Fruit fly (Drosophila melanogaster) whole organism, embryonic: ENCODE measurements around the gene Ctr9.

ENCODE experiments used
- CG10321 ChIP-seq: fragments of 200-800 bp; sonication (Bioruptor generic); IDR thresholded peaks from 2 replicates; pipeline ENCODE4 v1.3.6; 2022; ENCODE audit warnings: missing biosample characterization, missing genetic modification characterization
- CG10543 ChIP-seq: fragments of 200-800 bp; sonication (Bioruptor generic); optimal IDR thresholded peaks from 3 replicates; lab custom pipeline; 2017; ENCODE audit warnings: missing biosample characterization, mild to moderate bottlenecking, missing genetic modification characterization, moderate library complexity
- CG11695 ChIP-seq: fragments of 200-800 bp; sonication (Bioruptor generic); IDR thresholded peaks from 3 replicates; pipeline ENCODE4 v1.3.6; 2022; ENCODE audit warnings: missing biosample characterization, missing genetic modification characterization
- CG12155 ChIP-seq: fragments of 200-800 bp; sonication (Bioruptor generic); optimal IDR thresholded peaks from 3 replicates; lab custom pipeline; 2016; ENCODE audit warnings: missing biosample characterization, missing genetic modification characterization
- CG18599 ChIP-seq: fragments of 200-800 bp; sonication (Bioruptor generic); optimal IDR thresholded peaks from 3 replicates; lab custom pipeline; 2017; ENCODE audit warnings: missing biosample characterization, missing genetic modification characterization, mild to moderate bottlenecking, moderate library complexity, missing genetic modification reagents
- CG2120 ChIP-seq: fragments of 200-800 bp; sonication (Bioruptor generic); optimal IDR thresholded peaks from 3 replicates; lab custom pipeline; 2016; ENCODE audit warnings: missing biosample characterization, missing genetic modification characterization
- CG2129 ChIP-seq: fragments of 200-800 bp; sonication (Bioruptor generic); IDR thresholded peaks from 2 replicates; pipeline ENCODE4 v1.3.6; 2022; ENCODE audit warnings: missing biosample characterization, missing genetic modification characterization; ENCODE audit not compliant: partially characterized antibody
- CG3995 ChIP-seq: fragments of 200-800 bp; sonication (Bioruptor generic); optimal IDR thresholded peaks from 3 replicates; lab custom pipeline; 2016; ENCODE audit warnings: missing biosample characterization, missing genetic modification characterization
- CG42726 ChIP-seq: fragments of 200-800 bp; sonication (Bioruptor generic); IDR thresholded peaks from 2 replicates; pipeline ENCODE4 v1.3.6; 2022; ENCODE audit warnings: missing biosample characterization, missing genetic modification characterization; ENCODE audit not compliant: partially characterized antibody
- CG4328 ChIP-seq: fragments of 200-800 bp; sonication (Bioruptor generic); optimal IDR thresholded peaks from 3 replicates; lab custom pipeline; 2017; ENCODE audit warnings: missing biosample characterization, missing genetic modification reagents, missing genetic modification characterization
- CG5245 ChIP-seq: fragments of 200-800 bp; sonication (Bioruptor generic); optimal IDR thresholded peaks from 3 replicates; lab custom pipeline; 2016; ENCODE audit warnings: missing biosample characterization, missing genetic modification characterization
- CG6175 ChIP-seq: fragments of 200-800 bp; sonication (Bioruptor generic); IDR thresholded peaks from 3 replicates; pipeline ENCODE4 v1.3.6; 2022; ENCODE audit warnings: missing biosample characterization, missing genetic modification characterization
- CG8478 ChIP-seq: fragments of >200 bp; optimal IDR thresholded peaks from 2 replicates; lab custom pipeline; 2018
- Chrac-16 ChIP-seq: fragments of 200-800 bp; sonication (Bioruptor generic); optimal IDR thresholded peaks from 3 replicates; lab custom pipeline; 2016; ENCODE audit warnings: missing biosample characterization, missing genetic modification characterization
- CrebB ChIP-seq: fragments of 200-800 bp; sonication (Bioruptor generic); optimal IDR thresholded peaks from 3 replicates; lab custom pipeline; 2018; ENCODE audit warnings: missing biosample characterization, mild to moderate bottlenecking, missing genetic modification characterization
- D ChIP-seq, 2 experiments: fragments of 200-800 bp in 1 of 2; fragments of >200 bp in 1 of 2; sonication (Bioruptor generic) in 1 of 2; optimal IDR thresholded peaks; 2 replicates in 1 of 2; 3 replicates in 1 of 2; lab custom pipeline; 2017; ENCODE audit warnings: mild to moderate bottlenecking in 1 of 2, missing biosample characterization in 1 of 2, missing genetic modification characterization in 1 of 2, missing genetic modification reagents in 1 of 2
- Dbx ChIP-seq: fragments of 200-800 bp; sonication (Bioruptor generic); IDR thresholded peaks from 3 replicates; pipeline ENCODE4 v1.3.6; 2022; ENCODE audit warnings: missing biosample characterization, missing genetic modification characterization
- Drgx ChIP-seq: fragments of 200-800 bp; sonication (Bioruptor generic); IDR thresholded peaks from 2 replicates; pipeline ENCODE4 v1.3.6; 2022; ENCODE audit warnings: missing biosample characterization, missing genetic modification characterization
- Hey ChIP-seq: fragments of 200-800 bp; sonication (Bioruptor generic); optimal IDR thresholded peaks from 3 replicates; lab custom pipeline; 2018; ENCODE audit warnings: missing biosample characterization, mild to moderate bottlenecking, missing genetic modification characterization
- Hsf ChIP-seq: fragments of 200-800 bp; sonication (Bioruptor generic); optimal IDR thresholded peaks from 3 replicates; lab custom pipeline; 2016; ENCODE audit warnings: missing biosample characterization, missing genetic modification characterization
- MBD-R2 ChIP-seq: fragments of 200-800 bp; sonication (Bioruptor generic); IDR thresholded peaks from 2 replicates; pipeline ENCODE4 v1.3.6; 2022; ENCODE audit warnings: missing biosample characterization, missing genetic modification characterization
- Max ChIP-seq: fragments of 200-800 bp; sonication (Bioruptor generic); optimal IDR thresholded peaks from 2 replicates; lab custom pipeline; 2016; ENCODE audit warnings: missing biosample characterization, mild to moderate bottlenecking, missing genetic modification characterization
- Med ChIP-seq: fragments of 200-800 bp; sonication (Bioruptor generic); peaks from one replicate; lab custom pipeline; 2016; ENCODE audit warnings: missing biosample characterization, missing genetic modification characterization, mild to moderate bottlenecking, inconsistent platforms, moderate library complexity
- Mrtf ChIP-seq: fragments of 200-800 bp; sonication (Bioruptor generic); IDR thresholded peaks from 3 replicates; pipeline ENCODE4 v1.3.6; 2022; ENCODE audit warnings: missing biosample characterization, missing genetic modification characterization
- Myb ChIP-seq: fragments of 200-800 bp; sonication (Bioruptor generic); optimal IDR thresholded peaks from 2 replicates; lab custom pipeline; 2016; ENCODE audit warnings: missing biosample characterization, missing genetic modification characterization
- NC2β ChIP-seq: fragments of 200-800 bp; sonication (Bioruptor generic); optimal IDR thresholded peaks from 2 replicates; lab custom pipeline; 2016; ENCODE audit warnings: missing biosample characterization, missing genetic modification characterization
- PHDP ChIP-seq: fragments of 200-800 bp; sonication (Bioruptor generic); optimal IDR thresholded peaks from 3 replicates; lab custom pipeline; 2018; ENCODE audit warnings: missing biosample characterization, mild to moderate bottlenecking, missing genetic modification characterization, moderate library complexity
- Side ChIP-seq: fragments of 200-800 bp; sonication (Bioruptor generic); optimal IDR thresholded peaks from 2 replicates; lab custom pipeline; 2016; ENCODE audit warnings: missing biosample characterization, missing genetic modification characterization
- Spps ChIP-seq: fragments of 200-800 bp; sonication (Bioruptor generic); optimal IDR thresholded peaks from 2 replicates; lab custom pipeline; 2018; ENCODE audit warnings: missing biosample characterization, mild to moderate bottlenecking, missing genetic modification characterization
- Tbp ChIP-seq: fragments of >200 bp; optimal IDR thresholded peaks from 2 replicates; lab custom pipeline; 2018; ENCODE audit warnings: missing biosample characterization, missing genetic modification characterization
- Xrp1 ChIP-seq: fragments of 200-800 bp; sonication (Bioruptor generic); IDR thresholded peaks from 2 replicates; pipeline ENCODE4 v1.3.6; 2022; ENCODE audit warnings: missing biosample characterization, missing genetic modification characterization
- bcd ChIP-seq: fragments of 200-800 bp; sonication (Bioruptor generic); optimal IDR thresholded peaks from 2 replicates; lab custom pipeline; 2017; ENCODE audit warnings: missing biosample characterization, mild to moderate bottlenecking, missing genetic modification characterization
- cg ChIP-seq: fragments of 200-800 bp; sonication (Bioruptor generic); optimal IDR thresholded peaks from 3 replicates; lab custom pipeline; 2019; ENCODE audit warnings: missing biosample characterization, mild to moderate bottlenecking, missing genetic modification characterization, moderate library complexity
- corto ChIP-seq: fragments of 200-800 bp; sonication (Bioruptor generic); optimal IDR thresholded peaks from 2 replicates; lab custom pipeline; 2016; ENCODE audit warnings: missing biosample characterization, mild to moderate bottlenecking, missing genetic modification characterization, moderate library complexity
- cwo ChIP-seq: fragments of 200-800 bp; sonication (Bioruptor generic); optimal IDR thresholded peaks from 3 replicates; lab custom pipeline; 2017; ENCODE audit warnings: missing biosample characterization, missing genetic modification characterization, mild to moderate bottlenecking, moderate library complexity, missing genetic modification reagents
- dmrt11E ChIP-seq: fragments of 200-800 bp; sonication (Bioruptor generic); optimal IDR thresholded peaks from 3 replicates; lab custom pipeline; 2018; ENCODE audit warnings: missing biosample characterization, mild to moderate bottlenecking, missing genetic modification characterization, moderate library complexity
- gfzf ChIP-seq: fragments of 200-800 bp; sonication (Bioruptor generic); optimal IDR thresholded peaks from 2 replicates; lab custom pipeline; 2016; ENCODE audit warnings: missing biosample characterization, mild to moderate bottlenecking, missing genetic modification characterization, moderate library complexity
- jing ChIP-seq: fragments of 200-800 bp; sonication (Bioruptor generic); optimal IDR thresholded peaks from 2 replicates; lab custom pipeline; 2018; ENCODE audit warnings: missing biosample characterization, mild to moderate bottlenecking, missing genetic modification characterization
- lab ChIP-seq: fragments of 200-800 bp; sonication (Bioruptor generic); optimal IDR thresholded peaks from 3 replicates; lab custom pipeline; 2017; ENCODE audit warnings: missing biosample characterization, missing genetic modification characterization, mild to moderate bottlenecking, moderate library complexity, missing genetic modification reagents
- mirr ChIP-seq: fragments of 200-800 bp; sonication (Bioruptor generic); optimal IDR thresholded peaks from 3 replicates; lab custom pipeline; 2018; ENCODE audit warnings: missing biosample characterization, mild to moderate bottlenecking, missing genetic modification characterization
- nmo ChIP-seq: fragments of 200-800 bp; sonication (Bioruptor generic); optimal IDR thresholded peaks from 2 replicates; lab custom pipeline; 2018; ENCODE audit warnings: missing biosample characterization, mild to moderate bottlenecking, missing genetic modification characterization, moderate library complexity
- pb ChIP-seq: fragments of 200-800 bp; sonication (Bioruptor generic); optimal IDR thresholded peaks from 3 replicates; lab custom pipeline; 2016; ENCODE audit warnings: missing biosample characterization, missing genetic modification characterization
- peb ChIP-seq: fragments of 200-800 bp; sonication (Bioruptor generic); IDR thresholded peaks from 2 replicates; pipeline ENCODE4 v1.3.6; 2022; ENCODE audit warnings: missing biosample characterization, missing genetic modification characterization
- pros ChIP-seq: fragments of 200-800 bp; sonication (Bioruptor generic); optimal IDR thresholded peaks from 3 replicates; lab custom pipeline; 2019; ENCODE audit warnings: missing biosample characterization, mild to moderate bottlenecking, missing genetic modification characterization, moderate library complexity
- sd ChIP-seq: fragments of 200-800 bp; sonication (Bioruptor generic); optimal IDR thresholded peaks from 3 replicates; lab custom pipeline; 2018; ENCODE audit warnings: missing biosample characterization, mild to moderate bottlenecking, missing genetic modification characterization, moderate library complexity
- slbo ChIP-seq: fragments of 200-800 bp; sonication (Bioruptor generic); IDR thresholded peaks from 2 replicates; pipeline ENCODE4 v1.3.6; 2022; ENCODE audit warnings: missing biosample characterization, missing genetic modification characterization
- sug ChIP-seq: fragments of 200-800 bp; optimal IDR thresholded peaks from 2 replicates; lab custom pipeline; 2019; ENCODE audit warnings: missing biosample characterization, mild to moderate bottlenecking, missing genetic modification characterization, moderate library complexity
- unc-4 ChIP-seq: fragments of 200-800 bp; sonication (Bioruptor generic); IDR thresholded peaks from 2 replicates; pipeline ENCODE4 v1.3.6; 2022; ENCODE audit warnings: missing biosample characterization, missing genetic modification characterization; ENCODE audit not compliant: partially characterized antibody

Gene Ctr9

DNA sequence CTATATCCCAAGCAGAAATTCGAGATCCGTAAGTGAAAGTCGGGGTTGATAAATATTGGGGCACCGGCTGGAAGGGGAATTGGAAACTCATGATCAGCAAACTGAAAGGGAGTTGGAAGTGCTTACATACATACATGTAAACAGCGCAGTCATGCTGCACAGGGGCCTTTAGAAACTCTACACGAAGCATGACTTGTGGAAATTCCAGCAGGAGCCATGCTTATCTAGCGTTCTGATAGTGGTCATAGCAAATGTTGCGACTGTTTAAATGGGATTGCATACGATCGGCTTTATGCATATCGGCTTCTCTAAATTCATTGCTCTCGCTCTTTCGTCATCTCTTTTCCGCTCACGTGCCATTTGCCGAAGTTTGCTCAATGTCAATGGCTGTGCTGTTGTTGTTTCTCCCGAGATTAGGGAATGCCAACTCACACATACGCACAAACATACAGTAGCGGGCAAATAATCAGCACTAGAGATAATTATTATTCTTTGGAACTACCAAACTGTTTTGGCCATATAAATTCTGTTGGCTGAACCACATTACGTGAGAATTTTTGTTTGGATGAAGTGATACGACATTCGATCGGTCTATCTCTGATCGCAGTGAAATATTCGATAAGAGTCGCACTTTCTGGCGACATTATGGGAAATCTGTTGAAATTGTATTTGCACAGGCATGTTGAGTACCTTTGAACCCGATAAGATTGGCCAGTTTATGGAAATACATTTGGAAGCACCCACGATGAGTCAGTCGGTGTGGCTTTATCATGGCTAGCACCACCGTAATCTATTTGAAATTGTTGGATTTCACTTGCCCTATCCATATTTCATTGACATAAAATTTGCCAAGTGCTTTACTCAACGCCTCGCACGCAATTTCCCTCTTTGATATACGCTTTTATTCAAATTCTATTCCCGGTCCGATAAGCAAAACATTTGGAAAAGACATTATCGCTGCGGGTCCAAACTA is 29.3 kb downstream of the Ctr9 start (continued):
- TF ChIP-seq mirr (GFP tag; lab: Kevin White, UChicago) (peak; percentile 74), gfzf (GFP tag; lab: Kevin White, UChicago) (no peak), pros (GFP tag; lab: Kevin White, UChicago) (no peak), pb (GFP tag; lab: Kevin White, UChicago) (no peak), CG2129 (GFP tag; lab: Robert Waterston, UW) (no peak), nmo (GFP tag; lab: Kevin White, UChicago) (no peak), CG12155 (GFP tag; lab: Kevin White, UChicago) (no peak), CG10321 (GFP tag; lab: Robert Waterston, UW) (peak; percentile 24; the same call in 1 of the 2 replicates), bcd (no peak), CG11695 (GFP tag; lab: Robert Waterston, UW) (peak; percentile 47; the same call in 1 of the 3 replicates), dmrt11E (tag; lab: Kevin White, UChicago) (no peak), CG3995 (peak; percentile 12), sd (tag; lab: Kevin White, UChicago) (peak; percentile 89), corto (GFP tag; lab: Kevin White, UChicago) (peak; percentile 32), NC2β (GFP tag; lab: Kevin White, UChicago) (no peak), Side (no peak), lab (GFP tag; lab: Kevin White, UChicago) (peak; percentile 47), PHDP (tag; lab: Kevin White, UChicago) (peak; percentile 22), Med (GFP tag; lab: Kevin White, UChicago) (peak; percentile 90), CG18599 (GFP tag; lab: Kevin White, UChicago) (peak; percentile 50), CG5245 (GFP tag; lab: Kevin White, UChicago) (no peak), unc-4 (GFP tag; lab: Robert Waterston, UW) (no peak), CG6175 (GFP tag; lab: Robert Waterston, UW) (no peak), sug (peak; percentile 76), Spps (no peak), Drgx (GFP tag; lab: Robert Waterston, UW) (peak; percentile 36; the same call in 1 of the 2 replicates), CG10543 (GFP tag; lab: Kevin White, UChicago) (peak; percentile 41), CG2120 (peak; percentile 42), Dbx (GFP tag; lab: Robert Waterston, UW) (0 out of 3 replicates have a peak, but pooled peaks have one; percentile 26), D (optimal IDR thresholded peaks at IDR 0.05; lab: Kevin White, UChicago) (no peak), D (GFP tag; optimal IDR thresholded peaks at IDR 0.05; lab: Kevin White, UChicago) (no peak), cg (GFP tag; lab: Kevin White, UChicago) (peak; percentile 26), Chrac-16 (GFP tag; lab: Kevin White, UChicago) (no peak), Xrp1 (GFP tag; lab: Robert Waterston, UW) (peak; percentile 28; the same call in 1 of the 2 replicates), Myb (GFP tag; lab: Kevin White, UChicago) (no peak), CG4328 (GFP tag; lab: Kevin White, UChicago) (no peak), Hey (no peak), jing (GFP tag; lab: Kevin White, UChicago) (no peak), cwo (GFP tag; lab: Kevin White, UChicago) (peak; percentile 80), slbo (GFP tag; lab: Robert Waterston, UW) (peak; percentile 35; the same call in 1 of the 2 replicates), MBD-R2 (GFP tag; lab: Robert Waterston, UW) (peak; percentile 36; the same call in 1 of the 2 replicates), Max (GFP tag; lab: Kevin White, UChicago) (no peak), Tbp (GFP tag; lab: Kevin White, UChicago) (no peak), CG42726 (GFP tag; lab: Robert Waterston, UW) (no peak), CG8478 (lab: Kevin White, UChicago) (no peak), Hsf (GFP tag; lab: Kevin White, UChicago) (no peak), peb (GFP tag; lab: Robert Waterston, UW) (no peak), Mrtf (GFP tag; lab: Robert Waterston, UW) (no peak), CrebB (no peak)
